Worm (Caenorhabditis elegans): ENCODE data around the gene Y102A11A.9.

Gene Y102A11A.9

DNA sequence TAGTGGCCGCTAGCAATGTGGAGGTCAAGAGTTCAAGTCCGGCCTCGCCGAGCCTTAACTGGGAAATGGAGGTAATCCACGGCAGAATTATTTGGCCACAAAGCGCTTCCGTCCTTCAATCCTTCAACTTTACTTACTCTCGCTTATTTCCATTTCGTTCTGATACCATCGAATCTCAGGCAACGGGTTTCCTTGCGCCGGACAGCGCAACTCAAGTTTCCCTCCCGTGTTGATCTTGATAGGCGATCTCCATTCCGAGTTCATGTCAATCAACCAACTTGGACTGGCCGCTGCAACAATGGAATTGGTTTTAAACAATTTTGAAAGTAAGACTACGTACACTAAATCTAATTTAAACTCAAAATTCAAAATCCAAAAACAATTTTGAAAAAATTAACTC is 27.9 kb downstream of the Y102A11A.9 start:
- TF ChIP-seq nfya-1 (tag; optimal IDR thresholded peaks at IDR 0.05; ENCODE audit: insufficient read depth) (no peak), unc-62 (GFP tag; optimal IDR thresholded peaks at IDR 0.05) (no peak), pha-4 (tag; optimal IDR thresholded peaks at IDR 0.05) (no peak), elt-1 (tag; optimal IDR thresholded peaks at IDR 0.05) (peak; percentile 4), nhr-28 (tag; optimal IDR thresholded peaks at IDR 0.05) (no peak)

DNA sequence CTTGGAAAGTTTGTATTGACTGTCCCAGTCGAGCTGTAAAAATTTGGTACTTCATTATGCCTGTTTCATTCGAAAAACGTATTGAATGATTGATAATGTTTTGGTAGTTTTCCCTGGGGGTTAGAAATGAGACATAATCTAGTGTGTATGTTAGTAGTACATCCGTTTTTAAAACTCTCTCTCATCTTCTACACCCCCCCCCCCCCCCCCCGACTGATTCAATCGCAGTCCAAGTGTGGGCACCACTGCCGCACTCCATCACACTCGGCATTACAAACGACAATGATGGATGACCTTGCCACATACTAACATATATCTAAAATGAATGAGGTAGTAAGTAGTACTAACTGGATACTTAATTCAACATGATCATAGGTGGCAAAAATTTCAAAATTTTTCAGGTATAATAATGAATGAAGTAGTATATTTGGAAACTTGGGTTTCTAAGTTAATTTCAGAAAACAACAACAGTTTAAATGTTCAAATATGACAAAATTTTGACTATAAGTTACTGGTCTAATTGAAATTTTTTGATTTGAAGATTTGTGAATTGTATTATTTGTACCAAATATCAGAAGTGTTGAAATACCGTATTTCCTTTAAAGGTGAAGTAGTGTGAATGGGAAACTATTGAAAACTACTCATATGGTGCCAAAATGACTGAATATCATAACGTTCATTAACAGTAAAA is 28.6 kb downstream of the Y102A11A.9 start:
- TF ChIP-seq fkh-2 (tag; optimal IDR thresholded peaks at IDR 0.05) (no peak), elt-1 (tag; optimal IDR thresholded peaks at IDR 0.05) (peak; percentile 33), ceh-28 (tag; optimal IDR thresholded peaks at IDR 0.05) (no peak), ceh-82 (tag; optimal IDR thresholded peaks at IDR 0.05) (no peak), pha-4 (tag; optimal IDR thresholded peaks at IDR 0.05) (no peak), R02D3.7 (tag; optimal IDR thresholded peaks at IDR 0.05) (no peak)

- no peak for TF ChIP-seq jun-1 (tag; optimal IDR thresholded peaks at IDR 0.05)
Measured at ce11 chrX:2042621-2043020, 29.7 kb downstream of the Y102A11A.9 start.

DNA sequence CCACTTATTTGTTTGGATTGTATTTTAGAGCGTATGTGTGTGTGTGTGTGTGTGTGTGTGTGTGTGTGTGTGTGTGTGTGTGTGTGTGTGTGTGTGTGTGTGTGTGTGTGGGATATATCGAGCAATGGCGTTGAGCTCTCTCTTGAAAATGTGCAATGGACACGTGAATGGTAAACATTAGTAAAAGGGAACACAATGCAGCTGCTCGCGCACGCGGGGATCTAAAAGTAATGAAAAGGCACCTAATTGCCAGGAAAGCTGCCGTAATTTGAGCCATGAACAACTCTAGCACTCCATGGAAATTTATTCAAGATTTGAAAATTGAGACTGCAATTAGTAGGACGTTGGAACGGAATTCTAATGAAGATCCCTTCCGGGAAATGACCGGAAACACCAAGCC is 30.3 kb downstream of the Y102A11A.9 start:
- TF ChIP-seq nfya-1 (tag; optimal IDR thresholded peaks at IDR 0.05; ENCODE audit: insufficient read depth) (no peak), pha-4 (tag; optimal IDR thresholded peaks at IDR 0.05) (peak; percentile 50)

- TF ChIP-seq sea-2 (GFP tag; optimal IDR thresholded peaks at IDR 0.05) (no peak), tbx-2 (tag; optimal IDR thresholded peaks at IDR 0.05) (no peak), ama-1 (optimal IDR thresholded peaks at IDR 0.05) (no peak), ZK546.5 (tag; optimal IDR thresholded peaks at IDR 0.05) (no peak), nhr-67 (tag; optimal IDR thresholded peaks at IDR 0.05) (no peak), nfya-1 (tag; optimal IDR thresholded peaks at IDR 0.05; ENCODE audit: insufficient read depth) (no peak), elt-2 (tag; optimal IDR thresholded peaks at IDR 0.05) (no peak), elt-1 (tag; optimal IDR thresholded peaks at IDR 0.05) (no peak)
Measured at ce11 chrX:2044541-2045168, 31.7 kb downstream of the Y102A11A.9 start.

- TF ChIP-seq ceh-9 (tag; optimal IDR thresholded peaks at IDR 0.05), result no peak
- TF ChIP-seq nhr-76 (tag; optimal IDR thresholded peaks at IDR 0.05), result no peak
- no peak for TF ChIP-seq ceh-28 (tag; optimal IDR thresholded peaks at IDR 0.05)
- TF ChIP-seq egl-27 (tag; optimal IDR thresholded peaks at IDR 0.05), result no peak
- no peak for TF ChIP-seq nhr-25 (tag; optimal IDR thresholded peaks at IDR 0.05)
- TF ChIP-seq ceh-82 (tag; optimal IDR thresholded peaks at IDR 0.05), result no peak
- no peak for TF ChIP-seq pha-4 (tag; optimal IDR thresholded peaks at IDR 0.05)
- TF ChIP-seq snpc-4 (tag; optimal IDR thresholded peaks at IDR 0.05), result no peak
- no peak for TF ChIP-seq tbx-2 (tag; optimal IDR thresholded peaks at IDR 0.05)
- no peak for TF ChIP-seq ama-1 (optimal IDR thresholded peaks at IDR 0.05)
- TF ChIP-seq pqm-1 (tag; optimal IDR thresholded peaks at IDR 0.05), result no peak
- TF ChIP-seq zag-1 (tag; optimal IDR thresholded peaks at IDR 0.05), result no peak
- no peak for TF ChIP-seq fkh-2 (tag; optimal IDR thresholded peaks at IDR 0.05)
- no peak for TF ChIP-seq unc-62 (GFP tag; optimal IDR thresholded peaks at IDR 0.05)
- no peak for TF ChIP-seq ZK546.5 (tag; optimal IDR thresholded peaks at IDR 0.05)
- no peak for TF ChIP-seq nhr-12 (tag; optimal IDR thresholded peaks at IDR 0.05)
Measured at ce11 chrX:2045603-2046002, 32.7 kb downstream of the Y102A11A.9 start.

- TF ChIP-seq hmg-11 (tag; optimal IDR thresholded peaks at IDR 0.05) (no peak), lin-39 (tag; optimal IDR thresholded peaks at IDR 0.05) (peak; percentile 14), daf-12 (tag; optimal IDR thresholded peaks at IDR 0.05) (no peak)
Measured at ce11 chrX:2046124-2046722, 33.3 kb downstream of the Y102A11A.9 start, which contains the start of gene igcm-4. igcm-4 (minus strand) TSS chrX:2046360.

All from whole organism, L3 larva.